Worm (Caenorhabditis elegans) whole organism, L4 larva: Measurements from ENCODE around the gene K10B3.1.

Experiments used
- F37D6.2 ChIP-seq: sonication (generic microtip); optimal IDR thresholded peaks from 2 replicates; lab custom pipeline; 2016; ENCODE audit warnings: mild to moderate bottlenecking, missing genetic modification characterization, missing compliant biosample characterization
- F44E2.7 ChIP-seq: fragments of 200-800 bp; sonication (Bioruptor generic); IDR thresholded peaks from 2 replicates; pipeline ENCODE4 v2.1.2; 2022; ENCODE audit warnings: missing genetic modification characterization, missing compliant biosample characterization
- T20F7.1 ChIP-seq: fragments of 200-800 bp; sonication (Bioruptor generic); optimal IDR thresholded peaks from 2 replicates; lab custom pipeline; 2018; ENCODE audit warnings: mild to moderate bottlenecking, missing genetic modification characterization, missing compliant biosample characterization
- Y5F2A.4 ChIP-seq: fragments of 200-800 bp; sonication (Bioruptor generic); optimal IDR thresholded peaks from 2 replicates; lab custom pipeline; 2018; ENCODE audit warnings: mild to moderate bottlenecking, missing genetic modification characterization, missing compliant biosample characterization
- aha-1 ChIP-seq: fragments of 150-350 bp; peaks from one replicate; lab custom pipeline; 2014; ENCODE audit warnings: missing biosample characterization, missing genetic modification characterization
- aly-2 ChIP-seq: sonication (generic microtip); optimal IDR thresholded peaks from 2 replicates; lab custom pipeline; 2018; ENCODE audit warnings: missing biosample characterization, missing genetic modification characterization
- attf-4 ChIP-seq: sonication (generic microtip); optimal IDR thresholded peaks from 3 replicates; lab custom pipeline; 2017; ENCODE audit warnings: missing biosample characterization, missing genetic modification characterization
- ceh-62 ChIP-seq: sonication (generic microtip); optimal IDR thresholded peaks from 2 replicates; lab custom pipeline; 2017; ENCODE audit warnings: missing biosample characterization, missing genetic modification characterization
- ceh-82 ChIP-seq: sonication (generic microtip); optimal IDR thresholded peaks from 2 replicates; lab custom pipeline; 2017; ENCODE audit warnings: missing biosample characterization, missing genetic modification characterization
- ctbp-1 ChIP-seq: fragments of 200-800 bp; sonication (Bioruptor generic); IDR thresholded peaks from 2 replicates; pipeline ENCODE4 v1.3.6; 2022; ENCODE audit warnings: missing genetic modification reagents, missing genetic modification characterization, missing compliant biosample characterization
- daf-12 ChIP-seq: fragments of 150-350 bp; optimal IDR thresholded peaks from 2 replicates; lab custom pipeline; 2014; ENCODE audit warnings: missing biosample characterization, missing genetic modification reagents, missing genetic modification characterization
- dmd-8 ChIP-seq: fragments of 200-800 bp; sonication (Bioruptor generic); IDR thresholded peaks from 2 replicates; pipeline ENCODE4 v1.3.6; 2022; ENCODE audit warnings: missing genetic modification characterization, missing compliant biosample characterization
- dmd-9 ChIP-seq: fragments of 200-800 bp; sonication (Bioruptor generic); IDR thresholded peaks from 2 replicates; pipeline ENCODE4 v1.3.6; 2022; ENCODE audit warnings: missing genetic modification reagents, missing genetic modification characterization, missing compliant biosample characterization
- dpl-1 ChIP-seq: fragments of 150-350 bp; optimal IDR thresholded peaks from 2 replicates; lab custom pipeline; 2014; ENCODE audit warnings: missing biosample characterization, missing genetic modification reagents, missing genetic modification characterization
- dve-1 ChIP-seq: sonication (generic microtip); optimal IDR thresholded peaks from 2 replicates; lab custom pipeline; 2017; ENCODE audit warnings: antibody characterized with exemption, mild to moderate bottlenecking, missing genetic modification characterization, missing compliant biosample characterization; ENCODE audit not compliant: insufficient read depth
- egl-27 ChIP-seq: sonication (generic microtip); optimal IDR thresholded peaks from 3 replicates; lab custom pipeline; 2017; ENCODE audit warnings: missing biosample characterization, missing genetic modification reagents, missing genetic modification characterization
- hif-1 ChIP-seq, 2 experiments: sonication (generic microtip); optimal IDR thresholded peaks; 2 replicates each; lab custom pipeline; 2016 to 2017; ENCODE audit warnings: missing compliant biosample characterization in 2 of 2, missing genetic modification characterization in 2 of 2, missing genetic modification reagents in 2 of 2, missing genotype in 2 of 2, mild to moderate bottlenecking in 1 of 2
- hlh-11 ChIP-seq: fragments of 200-800 bp; sonication (Bioruptor generic); optimal IDR thresholded peaks from 2 replicates; lab custom pipeline; 2018; ENCODE audit warnings: mild to moderate bottlenecking, missing genetic modification characterization, missing compliant biosample characterization
- hlh-30 ChIP-seq: sonication (generic microtip); optimal IDR thresholded peaks from 2 replicates; lab custom pipeline; 2017; ENCODE audit warnings: antibody characterized with exemption, mild to moderate bottlenecking, missing genetic modification characterization, missing compliant biosample characterization; ENCODE audit not compliant: insufficient read depth
- hmg-1.1 ChIP-seq: fragments of 200-800 bp; sonication (Bioruptor generic); IDR thresholded peaks from 2 replicates; pipeline ENCODE4 v1.3.6; 2022; ENCODE audit warnings: missing genetic modification reagents, missing genetic modification characterization, missing compliant biosample characterization
- jun-1 ChIP-seq: fragments of 150-350 bp; optimal IDR thresholded peaks from 2 replicates; lab custom pipeline; 2014; ENCODE audit warnings: missing biosample characterization, missing genetic modification reagents, missing genetic modification characterization
- lin-1 ChIP-seq: fragments of 200-800 bp; sonication (Bioruptor generic); IDR thresholded peaks from 2 replicates; pipeline ENCODE4 v1.3.6; 2022; ENCODE audit warnings: missing genetic modification reagents, missing genetic modification characterization, missing compliant biosample characterization
- lsy-2 ChIP-seq, 2 experiments: fragments of 150-350 bp in 1 of 2; sonication (generic microtip) in 1 of 2; optimal IDR thresholded peaks; 2 replicates each; lab custom pipeline; 2014 to 2017; ENCODE audit warnings: missing biosample characterization in 2 of 2, missing genetic modification characterization in 2 of 2
- madf-5 ChIP-seq, 2 experiments: fragments of 200-800 bp; sonication (Bioruptor generic); IDR thresholded peaks; 2 replicates each; pipeline ENCODE4 v1.3.6; 2022; ENCODE audit warnings: missing compliant biosample characterization in 2 of 2, missing genetic modification characterization in 2 of 2
- mep-1 ChIP-seq: fragments of 150-350 bp; sonication (generic microtip); optimal IDR thresholded peaks from 3 replicates; lab custom pipeline; 2014; ENCODE audit warnings: missing biosample characterization, missing genetic modification characterization
- mes-2 ChIP-seq: sonication (generic microtip); optimal IDR thresholded peaks from 2 replicates; lab custom pipeline; 2016; ENCODE audit warnings: missing genotype, mild to moderate bottlenecking, missing genetic modification characterization, missing compliant biosample characterization; ENCODE audit not compliant: poor library complexity, severe bottlenecking
- mxl-2 ChIP-seq: fragments of 200-800 bp; sonication (Bioruptor generic); conservative IDR thresholded peaks from 2 replicates; pipeline ENCODE4 v1.3.6; 2022; ENCODE audit warnings: missing genetic modification reagents, missing genetic modification characterization, missing compliant biosample characterization
- mxl-3 ChIP-seq: fragments of 200-800 bp; sonication (Bioruptor generic); optimal IDR thresholded peaks from 2 replicates; lab custom pipeline; 2018; ENCODE audit warnings: mild to moderate bottlenecking, missing genetic modification characterization, missing compliant biosample characterization
- nhr-102 ChIP-seq: sonication (generic microtip); optimal IDR thresholded peaks from 2 replicates; lab custom pipeline; 2016; ENCODE audit warnings: mild to moderate bottlenecking, missing genetic modification characterization, moderate library complexity, missing compliant biosample characterization
- nhr-237 ChIP-seq: sonication (generic microtip); optimal IDR thresholded peaks from 2 replicates; lab custom pipeline; 2017; ENCODE audit warnings: missing biosample characterization, missing genetic modification characterization
- nhr-42 ChIP-seq: fragments of 200-800 bp; sonication (Bioruptor generic); IDR thresholded peaks from 2 replicates; pipeline ENCODE4 v1.3.6; 2022; ENCODE audit warnings: missing genetic modification characterization, missing compliant biosample characterization
- nhr-48 ChIP-seq: sonication (generic microtip); optimal IDR thresholded peaks from 2 replicates; lab custom pipeline; 2016; ENCODE audit warnings: mild to moderate bottlenecking, missing genetic modification characterization, missing compliant biosample characterization
- nhr-76 ChIP-seq: fragments of 150-350 bp; optimal IDR thresholded peaks from 2 replicates; lab custom pipeline; 2014; ENCODE audit warnings: missing biosample characterization, missing genetic modification characterization
- nhr-77 ChIP-seq: fragments of 150-350 bp; optimal IDR thresholded peaks from 2 replicates; lab custom pipeline; 2014; ENCODE audit warnings: missing biosample characterization, missing genetic modification characterization
- pha-4 ChIP-seq, 2 experiments: fragments of 150-350 bp in 1 of 2; fragments of 200-800 bp in 1 of 2; sonication (Bioruptor generic) in 1 of 2; IDR thresholded peaks in 1 of 2; optimal IDR thresholded peaks in 1 of 2; 2 replicates each; pipeline versions ENCODE4 v1.3.6 to Lab custom; 2014 to 2022; ENCODE audit warnings: missing genetic modification characterization in 2 of 2, missing genetic modification reagents in 2 of 2, missing biosample characterization in 1 of 2, missing compliant biosample characterization in 1 of 2
- pqm-1 ChIP-seq: sonication (generic microtip); optimal IDR thresholded peaks from 2 replicates; lab custom pipeline; 2017; ENCODE audit warnings: missing biosample characterization, missing genetic modification characterization
- saeg-2 ChIP-seq: fragments of 200-800 bp; sonication (Bioruptor generic); IDR thresholded peaks from 2 replicates; pipeline ENCODE4 v1.3.6; 2022; ENCODE audit warnings: missing genetic modification reagents, missing genetic modification characterization, missing compliant biosample characterization
- set-16 ChIP-seq: fragments of 200-800 bp; sonication (Bioruptor generic); IDR thresholded peaks from 2 replicates; pipeline ENCODE4 v1.3.6; 2022; ENCODE audit warnings: missing genetic modification reagents, missing genetic modification characterization, missing compliant biosample characterization
- skn-1 ChIP-seq: fragments of 150-350 bp; optimal IDR thresholded peaks from 2 replicates; lab custom pipeline; 2014; ENCODE audit warnings: missing biosample characterization, missing genetic modification characterization
- snpc-1.2 ChIP-seq: fragments of 200-800 bp; sonication (Bioruptor generic); IDR thresholded peaks from 2 replicates; pipeline ENCODE4 v1.3.6; 2022; ENCODE audit warnings: missing genetic modification reagents, missing genetic modification characterization, missing compliant biosample characterization
- snpc-4 ChIP-seq: fragments of 150-350 bp; optimal IDR thresholded peaks from 2 replicates; lab custom pipeline; 2014; ENCODE audit warnings: missing biosample characterization, missing genetic modification characterization
- spr-3 ChIP-seq: fragments of 200-800 bp; sonication (Bioruptor generic); optimal IDR thresholded peaks from 2 replicates; lab custom pipeline; 2018; ENCODE audit warnings: mild to moderate bottlenecking, missing genetic modification characterization, missing compliant biosample characterization
- tag-97 ChIP-seq: fragments of 200-800 bp; sonication (Bioruptor generic); IDR thresholded peaks from 2 replicates; pipeline ENCODE4 v1.3.6; 2022; ENCODE audit warnings: missing genetic modification characterization, missing compliant biosample characterization
- tra-1 ChIP-seq: fragments of 200-800 bp; sonication (Bioruptor generic); IDR thresholded peaks from 2 replicates; pipeline ENCODE4 v1.3.6; 2022; ENCODE audit warnings: missing genetic modification reagents, missing genetic modification characterization, missing compliant biosample characterization
- unc-62 ChIP-seq, 3 experiments: fragments of 150-350 bp in 1 of 3; sonication (generic microtip); optimal IDR thresholded peaks in 2 of 3; peaks in 1 of 3; 1 replicate in 1 of 3; 2 replicates in 2 of 3; lab custom pipeline; 2014 to 2017; ENCODE audit warnings: missing biosample characterization in 3 of 3, missing genetic modification characterization in 3 of 3, missing genetic modification reagents in 3 of 3, missing genotype in 1 of 3
- zag-1 ChIP-seq: fragments of 150-350 bp; optimal IDR thresholded peaks from 2 replicates; lab custom pipeline; 2014; ENCODE audit warnings: missing biosample characterization, missing genetic modification characterization
- zfp-2 ChIP-seq: sonication (generic microtip); optimal IDR thresholded peaks from 2 replicates; lab custom pipeline; 2016; ENCODE audit warnings: mild to moderate bottlenecking, missing genetic modification characterization, missing compliant biosample characterization
- ztf-11 ChIP-seq: fragments of 150-350 bp; optimal IDR thresholded peaks from 2 replicates; lab custom pipeline; 2014; ENCODE audit warnings: missing biosample characterization, missing genetic modification characterization
- ztf-7 ChIP-seq: fragments of 150-350 bp; optimal IDR thresholded peaks from 2 replicates; lab custom pipeline; 2014; ENCODE audit warnings: missing biosample characterization, missing genetic modification characterization

Gene K10B3.1

DNA sequence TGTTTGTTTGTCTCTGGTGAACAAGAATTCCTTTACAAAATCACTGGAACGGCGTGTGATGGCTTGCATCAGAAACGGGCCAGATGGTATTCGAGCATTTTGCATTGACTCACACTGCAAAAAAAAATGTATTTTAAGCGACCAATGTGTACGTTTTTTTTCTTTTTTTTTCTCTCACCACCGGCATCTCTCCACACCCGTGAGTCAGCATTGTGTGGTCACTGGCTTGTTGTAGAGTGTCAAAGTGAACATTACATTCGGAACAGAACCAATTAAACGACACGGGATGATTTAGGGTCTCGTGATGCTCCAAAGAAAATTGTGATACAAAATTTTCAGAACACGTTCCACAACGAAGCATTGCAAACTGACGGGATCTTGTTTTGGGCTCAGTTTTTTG, 33.7 kb upstream of the K10B3.1 start (continued):
- 0 out of 2 replicates have a peak, but pooled peaks have one; percentile 23 for TF ChIP-seq tra-1 (GFP tag; lab: Robert Waterston, UW)
- no peak for TF ChIP-seq pqm-1 (tag; lab: Kevin White, UChicago)
- peak; percentile 37 for TF ChIP-seq hlh-11

DNA sequence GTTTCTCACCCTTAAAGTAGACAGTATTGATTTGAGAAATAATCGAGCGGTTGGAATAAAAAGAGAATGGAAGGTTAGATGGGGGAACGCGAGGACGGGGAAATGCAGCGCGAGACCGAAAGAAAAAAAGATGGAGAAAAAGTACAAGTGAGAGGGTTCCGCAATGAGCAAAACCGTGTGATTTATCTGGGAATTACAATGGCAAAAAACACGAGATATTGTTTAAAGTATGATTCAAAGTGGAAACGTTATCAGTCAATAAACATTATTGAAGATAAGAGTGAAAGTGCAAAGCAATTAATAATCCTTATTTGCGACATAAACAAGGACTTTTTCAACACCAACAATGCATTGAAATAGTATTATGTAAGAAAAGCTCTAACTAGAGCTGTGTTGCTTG, 33.1 kb upstream of the K10B3.1 start, which contains the start of gene ztf-13:
ztf-13 (minus strand) TSS at position 11 of the 400 bp plus-strand sequence.
- TF ChIP-seq dmd-8: no peak
- peak; percentile 42 for TF ChIP-seq T20F7.1 (GFP tag; lab: Kevin White, UChicago)
- TF ChIP-seq nhr-76 (tag; lab: Kevin White, UChicago): no peak
- no peak for TF ChIP-seq daf-12
- no peak for TF ChIP-seq zag-1
- peak; percentile 69 for TF ChIP-seq mep-1 (tag; lab: Kevin White, UChicago)
- no peak for TF ChIP-seq madf-5 (GFP tag; IDR thresholded peaks at IDR 0.05; lab: Robert Waterston, UW)
- peak; percentile 90 for TF ChIP-seq nhr-77 (tag; lab: Kevin White, UChicago)
- no peak for TF ChIP-seq dpl-1 (GFP tag; lab: Kevin White, UChicago)
- no peak for TF ChIP-seq zfp-2
- TF ChIP-seq egl-27 (tag; lab: Kevin White, UChicago): no peak
- TF ChIP-seq mxl-2: no peak
- TF ChIP-seq ztf-7: peak; percentile 14
- no peak for TF ChIP-seq ceh-62 (tag; lab: Kevin White, UChicago)
- no peak for TF ChIP-seq Y5F2A.4 (GFP tag; lab: Kevin White, UChicago)
- no peak for TF ChIP-seq ctbp-1 (GFP tag; lab: Robert Waterston, UW)
- TF ChIP-seq spr-3: no peak
- TF ChIP-seq nhr-42: no peak
- TF ChIP-seq nhr-237: no peak
- peak; percentile 86 for TF ChIP-seq dve-1
- no peak for TF ChIP-seq tra-1 (GFP tag; lab: Robert Waterston, UW)
- peak; percentile 39 for TF ChIP-seq pqm-1 (tag; lab: Kevin White, UChicago)
- TF ChIP-seq snpc-4 (tag; lab: Kevin White, UChicago): no peak
- no peak for TF ChIP-seq nhr-102 (tag; lab: Kevin White, UChicago)
- TF ChIP-seq aly-2 (tag; lab: Kevin White, UChicago): no peak
- no peak for TF ChIP-seq snpc-1.2 (GFP tag; lab: Robert Waterston, UW)
- TF ChIP-seq dmd-9 (GFP tag; lab: Robert Waterston, UW): no peak
- no peak for TF ChIP-seq jun-1 (tag; lab: Kevin White, UChicago)
- no peak for TF ChIP-seq pha-4 (GFP tag; IDR thresholded peaks at IDR 0.05; lab: Robert Waterston, UW)
- no peak for TF ChIP-seq pha-4 (tag; optimal IDR thresholded peaks at IDR 0.05; lab: Kevin White, UChicago)
- no peak for TF ChIP-seq nhr-48
- TF ChIP-seq mxl-3 (GFP tag; lab: Kevin White, UChicago): no peak
- no peak for TF ChIP-seq attf-4
- TF ChIP-seq hlh-11: peak; percentile 61
- TF ChIP-seq hif-1 (tag; optimal IDR thresholded peaks at IDR 0.05; lab: Kevin White, UChicago): no peak
- no peak for TF ChIP-seq lin-1
- TF ChIP-seq ceh-82 (tag; lab: Kevin White, UChicago): no peak
- no peak for TF ChIP-seq ztf-11 (tag; lab: Kevin White, UChicago)
- TF ChIP-seq skn-1 (tag; lab: Kevin White, UChicago): no peak
- no peak for TF ChIP-seq F44E2.7
- TF ChIP-seq hlh-30 (tag; lab: Kevin White, UChicago): peak; percentile 89
- TF ChIP-seq F37D6.2: no peak
- peak; percentile 67 for TF ChIP-seq aha-1 (tag; lab: Kevin White, UChicago)
- no peak for TF ChIP-seq mes-2 (tag; lab: Kevin White, UChicago)
- TF ChIP-seq set-16 (GFP tag; lab: Robert Waterston, UW): no peak
- TF ChIP-seq tag-97 (GFP tag; lab: Robert Waterston, UW): no peak
- peak in 1 of 2 experiments; percentile 12 for TF ChIP-seq lsy-2 (tag; optimal IDR thresholded peaks at IDR 0.05; lab: Kevin White, UChicago)
- no peak for TF ChIP-seq hmg-1.1 (GFP tag; lab: Robert Waterston, UW)
- peak in 1 of 2 experiments; percentile 79 for TF ChIP-seq unc-62 (GFP tag; optimal IDR thresholded peaks at IDR 0.05 in 1 of 2; lab: Kevin White, UChicago)
- TF ChIP-seq unc-62 (tag; optimal IDR thresholded peaks at IDR 0.05; lab: Kevin White, UChicago): no peak
- no peak for TF ChIP-seq saeg-2 (GFP tag; lab: Robert Waterston, UW)
